Fruit fly (Drosophila melanogaster) whole organism, embryonic: ENCODE results near the gene CG6005.

Experiments
- Adf1 ChIP-seq: fragments of 200-800 bp; sonication (Bioruptor generic); IDR thresholded peaks from 2 replicates; pipeline ENCODE4 v1.3.6; 2022; ENCODE audit warnings: missing biosample characterization, missing genetic modification characterization
- CG10321 ChIP-seq: fragments of 200-800 bp; sonication (Bioruptor generic); IDR thresholded peaks from 2 replicates; pipeline ENCODE4 v1.3.6; 2022; ENCODE audit warnings: missing biosample characterization, missing genetic modification characterization
- CG11085 ChIP-seq: fragments of 200-800 bp; sonication (Bioruptor generic); IDR thresholded peaks from 2 replicates; pipeline ENCODE4 v1.3.6; 2022; ENCODE audit warnings: missing biosample characterization, missing genetic modification characterization
- CG11560 ChIP-seq: fragments of 200-800 bp; sonication (Bioruptor generic); IDR thresholded peaks from 3 replicates; pipeline ENCODE4 v1.3.6; 2022; ENCODE audit warnings: missing biosample characterization, missing genetic modification characterization
- CG13287 ChIP-seq: fragments of 200-800 bp; sonication (Bioruptor generic); IDR thresholded peaks from 2 replicates; pipeline ENCODE4 v1.3.6; 2022; ENCODE audit warnings: missing biosample characterization, missing genetic modification characterization; ENCODE audit not compliant: partially characterized antibody
- CG13624 ChIP-seq: fragments of 200-800 bp; sonication (Bioruptor generic); optimal IDR thresholded peaks from 2 replicates; lab custom pipeline; 2016; ENCODE audit warnings: missing biosample characterization, missing genetic modification characterization
- CG15073 ChIP-seq: fragments of 200-800 bp; sonication (Bioruptor generic); optimal IDR thresholded peaks from 2 replicates; lab custom pipeline; 2016; ENCODE audit warnings: missing biosample characterization, missing genetic modification characterization
- CG1602 ChIP-seq: fragments of 200-800 bp; sonication (Bioruptor generic); optimal IDR thresholded peaks from 3 replicates; lab custom pipeline; 2016; ENCODE audit warnings: missing biosample characterization, missing genetic modification characterization
- CG17361 ChIP-seq: fragments of 200-800 bp; sonication (Bioruptor generic); IDR thresholded peaks from 3 replicates; pipeline ENCODE4 v1.3.6; 2022; ENCODE audit warnings: missing biosample characterization, missing genetic modification characterization
- CG1792 ChIP-seq: fragments of 200-800 bp; sonication (Bioruptor generic); optimal IDR thresholded peaks from 2 replicates; lab custom pipeline; 2016; ENCODE audit warnings: missing biosample characterization, missing genetic modification characterization
- CG2712 ChIP-seq: fragments of 200-800 bp; optimal IDR thresholded peaks from 3 replicates; lab custom pipeline; 2019; ENCODE audit warnings: missing biosample characterization, mild to moderate bottlenecking, missing genetic modification characterization, moderate library complexity
- CG32532 ChIP-seq: fragments of 200-800 bp; sonication (Bioruptor generic); IDR thresholded peaks from 2 replicates; pipeline ENCODE4 v1.3.6; 2022; ENCODE audit warnings: missing biosample characterization, missing genetic modification characterization
- CG33557 ChIP-seq: fragments of 200-800 bp; sonication (Bioruptor generic); optimal IDR thresholded peaks from 2 replicates; lab custom pipeline; 2019; ENCODE audit warnings: missing biosample characterization, mild to moderate bottlenecking, missing genetic modification characterization, moderate library complexity
- CG4282 ChIP-seq: fragments of 200-800 bp; sonication (Bioruptor generic); optimal IDR thresholded peaks from 2 replicates; lab custom pipeline; 2016; ENCODE audit warnings: missing biosample characterization, missing genetic modification characterization
- CG4328 ChIP-seq: fragments of 200-800 bp; sonication (Bioruptor generic); optimal IDR thresholded peaks from 3 replicates; lab custom pipeline; 2017; ENCODE audit warnings: missing biosample characterization, missing genetic modification reagents, missing genetic modification characterization
- CG7357 ChIP-seq: fragments of 200-800 bp; sonication (Bioruptor generic); IDR thresholded peaks from 3 replicates; pipeline ENCODE4 v1.3.6; 2022; ENCODE audit warnings: missing biosample characterization, missing genetic modification characterization
- CG7928 ChIP-seq: fragments of 200-800 bp; sonication (Bioruptor generic); optimal IDR thresholded peaks from 2 replicates; lab custom pipeline; 2017; ENCODE audit warnings: missing biosample characterization, mild to moderate bottlenecking, missing genetic modification characterization
- CG8290 ChIP-seq, 3 experiments: fragments of 200-800 bp; sonication (Bioruptor generic); optimal IDR thresholded peaks; 2 replicates each; lab custom pipeline; 2016 to 2019; ENCODE audit warnings: missing biosample characterization in 3 of 3, missing genetic modification characterization in 3 of 3, mild to moderate bottlenecking in 2 of 3, moderate library complexity in 1 of 3
- CG9932 ChIP-seq: fragments of 200-800 bp; sonication (Bioruptor generic); IDR thresholded peaks from 2 replicates; pipeline ENCODE4 v1.3.6; 2022; ENCODE audit warnings: missing biosample characterization, missing genetic modification characterization
- Chrac-16 ChIP-seq: fragments of 200-800 bp; sonication (Bioruptor generic); optimal IDR thresholded peaks from 3 replicates; lab custom pipeline; 2016; ENCODE audit warnings: missing biosample characterization, missing genetic modification characterization
- Deaf1 ChIP-seq: fragments of 200-800 bp; optimal IDR thresholded peaks from 3 replicates; lab custom pipeline; 2019; ENCODE audit warnings: missing biosample characterization, mild to moderate bottlenecking, missing genetic modification characterization, moderate library complexity
- Dll ChIP-seq: fragments of 200-800 bp; sonication (Bioruptor generic); IDR thresholded peaks from 4 replicates; pipeline ENCODE4 v1.3.6; 2022; ENCODE audit warnings: missing biosample characterization, missing genetic modification characterization; ENCODE audit not compliant: partially characterized antibody
- Doc2 ChIP-seq: fragments of 200-800 bp; sonication (Bioruptor generic); IDR thresholded peaks from 2 replicates; pipeline ENCODE4 v1.3.6; 2022; ENCODE audit warnings: missing biosample characterization, missing genetic modification characterization
- Doc3 ChIP-seq: fragments of 200-800 bp; sonication (Bioruptor generic); IDR thresholded peaks from 3 replicates; pipeline ENCODE4 v1.3.6; 2022; ENCODE audit warnings: missing biosample characterization, missing genetic modification characterization; ENCODE audit not compliant: partially characterized antibody
- Drgx ChIP-seq: fragments of 200-800 bp; sonication (Bioruptor generic); IDR thresholded peaks from 2 replicates; pipeline ENCODE4 v1.3.6; 2022; ENCODE audit warnings: missing biosample characterization, missing genetic modification characterization
- Eip74EF ChIP-seq, 2 experiments: fragments of 200-800 bp in 1 of 2; fragments of >200 bp in 1 of 2; sonication (Bioruptor generic) in 1 of 2; optimal IDR thresholded peaks; 2 replicates each; lab custom pipeline; 2017 to 2019; ENCODE audit warnings: missing biosample characterization in 2 of 2, missing genetic modification characterization in 2 of 2, mild to moderate bottlenecking in 1 of 2, moderate library complexity in 1 of 2
- Gsc ChIP-seq: fragments of 200-800 bp; sonication (Bioruptor generic); IDR thresholded peaks from 2 replicates; pipeline ENCODE4 v1.3.6; 2022; ENCODE audit warnings: missing biosample characterization, missing genetic modification characterization
- NFAT ChIP-seq: fragments of 200-800 bp; sonication (Bioruptor generic); IDR thresholded peaks from 2 replicates; pipeline ENCODE4 v1.3.6; 2022; ENCODE audit warnings: missing biosample characterization, missing genetic modification characterization
- PHDP ChIP-seq: fragments of 200-800 bp; sonication (Bioruptor generic); optimal IDR thresholded peaks from 3 replicates; lab custom pipeline; 2018; ENCODE audit warnings: missing biosample characterization, mild to moderate bottlenecking, missing genetic modification characterization, moderate library complexity
- Poxn ChIP-seq: fragments of 200-800 bp; sonication (Bioruptor generic); IDR thresholded peaks from 2 replicates; pipeline ENCODE4 v1.3.6; 2022; ENCODE audit warnings: missing biosample characterization, missing genetic modification characterization
- Ssrp ChIP-seq: fragments of 200-800 bp; sonication (Bioruptor generic); optimal IDR thresholded peaks from 2 replicates; lab custom pipeline; 2018; ENCODE audit warnings: missing biosample characterization, mild to moderate bottlenecking, missing genetic modification characterization, moderate library complexity
- Xrp1 ChIP-seq: fragments of 200-800 bp; sonication (Bioruptor generic); IDR thresholded peaks from 2 replicates; pipeline ENCODE4 v1.3.6; 2022; ENCODE audit warnings: missing biosample characterization, missing genetic modification characterization
- ap ChIP-seq: fragments of 200-800 bp; sonication (Bioruptor generic); IDR thresholded peaks from 2 replicates; pipeline ENCODE4 v1.3.6; 2022; ENCODE audit warnings: missing biosample characterization, missing genetic modification characterization
- bcd ChIP-seq: fragments of 200-800 bp; sonication (Bioruptor generic); optimal IDR thresholded peaks from 2 replicates; lab custom pipeline; 2017; ENCODE audit warnings: missing biosample characterization, mild to moderate bottlenecking, missing genetic modification characterization
- caup ChIP-seq: fragments of 200-800 bp; sonication (Bioruptor generic); optimal IDR thresholded peaks from 3 replicates; lab custom pipeline; 2017; ENCODE audit warnings: missing biosample characterization, mild to moderate bottlenecking, missing genetic modification characterization, moderate library complexity; ENCODE audit not compliant: severe bottlenecking
- chm ChIP-seq: fragments of 200-800 bp; sonication (Bioruptor generic); IDR thresholded peaks from 2 replicates; pipeline ENCODE4 v1.3.6; 2022; ENCODE audit warnings: missing biosample characterization, missing genetic modification characterization
- crol ChIP-seq: fragments of 200-800 bp; sonication (Bioruptor generic); IDR thresholded peaks from 2 replicates; pipeline ENCODE4 v1.3.6; 2022; ENCODE audit warnings: missing biosample characterization, missing genetic modification characterization
- dmrt11E ChIP-seq: fragments of 200-800 bp; sonication (Bioruptor generic); optimal IDR thresholded peaks from 3 replicates; lab custom pipeline; 2018; ENCODE audit warnings: missing biosample characterization, mild to moderate bottlenecking, missing genetic modification characterization, moderate library complexity
- ewg ChIP-seq: fragments of 200-800 bp; sonication (Bioruptor generic); optimal IDR thresholded peaks from 3 replicates; lab custom pipeline; 2017; ENCODE audit warnings: mild to moderate bottlenecking, missing biosample characterization, missing genetic modification reagents, missing genetic modification characterization
- eyg ChIP-seq: fragments of 200-800 bp; sonication (Bioruptor generic); optimal IDR thresholded peaks from 3 replicates; lab custom pipeline; 2016; ENCODE audit warnings: missing biosample characterization, missing genetic modification characterization
- fru ChIP-seq: fragments of >200 bp; optimal IDR thresholded peaks from 2 replicates; lab custom pipeline; 2017
- fu2 ChIP-seq: fragments of 200-800 bp; sonication (Bioruptor generic); optimal IDR thresholded peaks from 2 replicates; lab custom pipeline; 2016; ENCODE audit warnings: missing biosample characterization, missing genetic modification characterization
- h ChIP-seq: fragments of >200 bp; optimal IDR thresholded peaks from 2 replicates; lab custom pipeline; 2017
- pum ChIP-seq: fragments of 200-800 bp; sonication (Bioruptor generic); optimal IDR thresholded peaks from 2 replicates; lab custom pipeline; 2016; ENCODE audit warnings: missing biosample characterization, missing genetic modification characterization
- ro ChIP-seq: fragments of 200-800 bp; sonication (Bioruptor generic); IDR thresholded peaks from 2 replicates; pipeline ENCODE4 v1.3.6; 2022; ENCODE audit warnings: missing biosample characterization, missing genetic modification characterization
- schlank ChIP-seq: fragments of 200-800 bp; sonication (Bioruptor generic); optimal IDR thresholded peaks from 2 replicates; lab custom pipeline; 2018; ENCODE audit warnings: missing biosample characterization, mild to moderate bottlenecking, missing genetic modification characterization
- sqz ChIP-seq: fragments of 200-800 bp; sonication (Bioruptor generic); optimal IDR thresholded peaks from 3 replicates; lab custom pipeline; 2018; ENCODE audit warnings: missing biosample characterization, mild to moderate bottlenecking, missing genetic modification characterization
- tgo ChIP-seq: fragments of 200-800 bp; sonication (Bioruptor generic); IDR thresholded peaks from 3 replicates; pipeline ENCODE4 v1.3.6; 2022; ENCODE audit warnings: missing biosample characterization, missing genetic modification characterization
- trem ChIP-seq: fragments of 200-800 bp; optimal IDR thresholded peaks from 3 replicates; lab custom pipeline; 2019; ENCODE audit warnings: missing biosample characterization, mild to moderate bottlenecking, missing genetic modification characterization, moderate library complexity
- tup ChIP-seq: fragments of 200-800 bp; sonication (Bioruptor generic); optimal IDR thresholded peaks from 2 replicates; lab custom pipeline; 2016; ENCODE audit warnings: missing biosample characterization, mild to moderate bottlenecking, missing genetic modification characterization, moderate library complexity
- zen ChIP-seq: fragments of 200-800 bp; sonication (Bioruptor generic); optimal IDR thresholded peaks from 3 replicates; lab custom pipeline; 2018; ENCODE audit warnings: missing biosample characterization, mild to moderate bottlenecking, missing genetic modification characterization, moderate library complexity
- zfh2 ChIP-seq: fragments of 200-800 bp; sonication (Bioruptor generic); optimal IDR thresholded peaks from 2 replicates; lab custom pipeline; 2016; ENCODE audit warnings: missing biosample characterization, missing genetic modification characterization

The CG6005 gene

dm6 chr3R:19010923-19011322 is 12.9 kb downstream of the CG6005 start (continued):
- no peak for TF ChIP-seq CG33557 (GFP tag; lab: Kevin White, UChicago)
- no peak for TF ChIP-seq Gsc (GFP tag; lab: Robert Waterston, UW)
- TF ChIP-seq eyg (GFP tag; lab: Kevin White, UChicago) = peak; percentile 26
- TF ChIP-seq Drgx (GFP tag; lab: Robert Waterston, UW) = no peak
- TF ChIP-seq CG2712 (tag; lab: Kevin White, UChicago) = peak; percentile 17
- no peak for TF ChIP-seq CG7357 (GFP tag; lab: Robert Waterston, UW)
- no peak for TF ChIP-seq Deaf1 (tag; lab: Kevin White, UChicago)
- TF ChIP-seq Chrac-16 (GFP tag; lab: Kevin White, UChicago) = no peak
- TF ChIP-seq CG1792 (GFP tag; lab: Kevin White, UChicago) = no peak
- TF ChIP-seq PHDP = peak; percentile 52
- TF ChIP-seq NFAT (GFP tag; lab: Robert Waterston, UW) = no peak
- TF ChIP-seq Doc2 (GFP tag; lab: Robert Waterston, UW) = no peak
- TF ChIP-seq zen = peak; percentile 43
- no peak for TF ChIP-seq tgo
- no peak for TF ChIP-seq fru
- TF ChIP-seq CG17361 = 0 out of 3 replicates have a peak, but pooled peaks have one; percentile 22
- no peak for TF ChIP-seq CG15073 (GFP tag; lab: Kevin White, UChicago)
- TF ChIP-seq zfh2 = no peak
- TF ChIP-seq schlank (tag; lab: Kevin White, UChicago) = no peak
- peak; percentile 48; the same call in 1 of the 2 replicates for TF ChIP-seq chm (GFP tag; lab: Robert Waterston, UW)
- no peak for TF ChIP-seq CG13287
- no peak for TF ChIP-seq CG1602
- no peak for TF ChIP-seq h
- TF ChIP-seq crol = no peak
- no peak for TF ChIP-seq Poxn (GFP tag; lab: Robert Waterston, UW)
- peak; percentile 2 for TF ChIP-seq bcd
- no peak for TF ChIP-seq CG32532 (GFP tag; lab: Robert Waterston, UW)
- no peak for TF ChIP-seq trem (tag; lab: Kevin White, UChicago)
- TF ChIP-seq pum = no peak
- TF ChIP-seq CG7928 (GFP tag; lab: Kevin White, UChicago) = no peak
- no peak for TF ChIP-seq Ssrp (tag; lab: Kevin White, UChicago)
- TF ChIP-seq ap (GFP tag; lab: Robert Waterston, UW) = no peak
- no peak for TF ChIP-seq tup (GFP tag; lab: Kevin White, UChicago)
- peak; percentile 45 for TF ChIP-seq caup (GFP tag; lab: Kevin White, UChicago)
- no peak for TF ChIP-seq CG10321 (GFP tag; lab: Robert Waterston, UW)
- TF ChIP-seq CG9932 (GFP tag; lab: Robert Waterston, UW) = no peak
- no peak for TF ChIP-seq CG8290 (GFP tag; optimal IDR thresholded peaks at IDR 0.05; lab: Kevin White, UChicago)
- peak in 1 of 2 experiments; percentile 44 for TF ChIP-seq CG8290 (tag; optimal IDR thresholded peaks at IDR 0.05; lab: Kevin White, UChicago)
- TF ChIP-seq CG4328 (GFP tag; lab: Kevin White, UChicago) = no peak
- no peak for TF ChIP-seq fu2 (GFP tag; lab: Kevin White, UChicago)
- peak; percentile 36; the same call in 1 of the 2 replicates for TF ChIP-seq Xrp1
- TF ChIP-seq ro (GFP tag; lab: Robert Waterston, UW) = no peak
- TF ChIP-seq ewg (GFP tag; lab: Kevin White, UChicago) = no peak
- TF ChIP-seq CG13624 (GFP tag; lab: Kevin White, UChicago) = no peak
- TF ChIP-seq CG11085 = no peak
- TF ChIP-seq Eip74EF (GFP tag; optimal IDR thresholded peaks at IDR 0.05; lab: Kevin White, UChicago) = no peak
- TF ChIP-seq CG4282 (GFP tag; lab: Kevin White, UChicago) = no peak
- TF ChIP-seq dmrt11E (tag; lab: Kevin White, UChicago) = peak; percentile 23
- no peak for TF ChIP-seq Dll
- no peak for TF ChIP-seq CG11560
- TF ChIP-seq Doc3 (GFP tag; lab: Robert Waterston, UW) = no peak
- TF ChIP-seq sqz (GFP tag; lab: Kevin White, UChicago) = peak; percentile 36
- no peak for TF ChIP-seq Adf1 (GFP tag; lab: Robert Waterston, UW)
